Worm (Caenorhabditis elegans) whole organism, L4 larva: ENCODE measurements around the gene C39E6.2.

Source experiments
- F10B5.3 ChIP-seq: sonication (generic microtip); optimal IDR thresholded peaks from 2 replicates; lab custom pipeline; 2016; ENCODE audit warnings: mild to moderate bottlenecking, missing genetic modification characterization, missing compliant biosample characterization
- F26F4.8 ChIP-seq: fragments of 200-800 bp; sonication (Bioruptor generic); conservative IDR thresholded peaks from 2 replicates; pipeline ENCODE4 v1.3.6; 2022; ENCODE audit warnings: missing genetic modification characterization, missing compliant biosample characterization
- F37D6.2 ChIP-seq: sonication (generic microtip); optimal IDR thresholded peaks from 2 replicates; lab custom pipeline; 2016; ENCODE audit warnings: mild to moderate bottlenecking, missing genetic modification characterization, missing compliant biosample characterization
- F44E2.7 ChIP-seq: fragments of 200-800 bp; sonication (Bioruptor generic); IDR thresholded peaks from 2 replicates; pipeline ENCODE4 v2.1.2; 2022; ENCODE audit warnings: missing genetic modification characterization, missing compliant biosample characterization
- R02D3.7 ChIP-seq: fragments of 150-350 bp; sonication (generic microtip); optimal IDR thresholded peaks from 3 replicates; lab custom pipeline; 2014; ENCODE audit warnings: missing biosample characterization, missing genetic modification characterization
- T20F7.1 ChIP-seq: fragments of 200-800 bp; sonication (Bioruptor generic); optimal IDR thresholded peaks from 2 replicates; lab custom pipeline; 2018; ENCODE audit warnings: mild to moderate bottlenecking, missing genetic modification characterization, missing compliant biosample characterization
- T26A8.4 ChIP-seq: fragments of 200-800 bp; sonication (Bioruptor generic); IDR thresholded peaks from 2 replicates; pipeline ENCODE4 v1.3.6; 2022; ENCODE audit warnings: missing genetic modification characterization, missing compliant biosample characterization
- Y48G9A.11 ChIP-seq: fragments of 200-800 bp; sonication (Bioruptor generic); IDR thresholded peaks from 2 replicates; pipeline ENCODE4 v1.3.6; 2022; ENCODE audit warnings: missing genetic modification reagents, missing genetic modification characterization, missing compliant biosample characterization
- Y5F2A.4 ChIP-seq: fragments of 200-800 bp; sonication (Bioruptor generic); optimal IDR thresholded peaks from 2 replicates; lab custom pipeline; 2018; ENCODE audit warnings: mild to moderate bottlenecking, missing genetic modification characterization, missing compliant biosample characterization
- ZK546.5 ChIP-seq, 2 experiments: sonication (generic microtip); optimal IDR thresholded peaks; 2 replicates each; lab custom pipeline; 2017; ENCODE audit warnings: missing biosample characterization in 2 of 2, missing genetic modification characterization in 2 of 2
- aly-2 ChIP-seq: sonication (generic microtip); optimal IDR thresholded peaks from 2 replicates; lab custom pipeline; 2018; ENCODE audit warnings: missing biosample characterization, missing genetic modification characterization
- ama-1 ChIP-seq: fragments of 150-350 bp; optimal IDR thresholded peaks from 2 replicates; lab custom pipeline; 2014; ENCODE audit warnings: inconsistent platforms, mixed read lengths
- ceh-20 ChIP-seq: fragments of 200-800 bp; sonication (Bioruptor generic); IDR thresholded peaks from 2 replicates; pipeline ENCODE4 v1.3.6; 2022; ENCODE audit warnings: missing genetic modification reagents, missing genetic modification characterization, missing compliant biosample characterization
- ceh-32 ChIP-seq: sonication (generic microtip); optimal IDR thresholded peaks from 2 replicates; lab custom pipeline; 2016; ENCODE audit warnings: mild to moderate bottlenecking, missing genetic modification characterization, missing compliant biosample characterization; ENCODE audit not compliant: poor library complexity
- ceh-62 ChIP-seq: sonication (generic microtip); optimal IDR thresholded peaks from 2 replicates; lab custom pipeline; 2017; ENCODE audit warnings: missing biosample characterization, missing genetic modification characterization
- ces-1 ChIP-seq: fragments of 150-350 bp; sonication (generic microtip); optimal IDR thresholded peaks from 4 replicates; lab custom pipeline; 2014; ENCODE audit warnings: missing biosample characterization, missing genetic modification reagents, missing genetic modification characterization
- ctbp-1 ChIP-seq: fragments of 200-800 bp; sonication (Bioruptor generic); IDR thresholded peaks from 2 replicates; pipeline ENCODE4 v1.3.6; 2022; ENCODE audit warnings: missing genetic modification reagents, missing genetic modification characterization, missing compliant biosample characterization
- daf-19 ChIP-seq: fragments of 200-800 bp; sonication (Bioruptor generic); conservative IDR thresholded peaks from 2 replicates; pipeline ENCODE4 v1.3.6; 2022; ENCODE audit warnings: missing genetic modification characterization, missing compliant biosample characterization
- dmd-6 ChIP-seq: fragments of 200-800 bp; sonication (Bioruptor generic); IDR thresholded peaks from 2 replicates; pipeline ENCODE4 v1.3.6; 2022; ENCODE audit warnings: missing genetic modification reagents, missing genetic modification characterization, missing compliant biosample characterization
- dve-1 ChIP-seq: sonication (generic microtip); optimal IDR thresholded peaks from 2 replicates; lab custom pipeline; 2017; ENCODE audit warnings: antibody characterized with exemption, mild to moderate bottlenecking, missing genetic modification characterization, missing compliant biosample characterization; ENCODE audit not compliant: insufficient read depth
- egl-43 ChIP-seq: fragments of 200-800 bp; sonication (Bioruptor generic); IDR thresholded peaks from 2 replicates; pipeline ENCODE4 v1.3.6; 2022; ENCODE audit warnings: missing genetic modification reagents, missing genetic modification characterization, missing compliant biosample characterization
- fkh-10 ChIP-seq: fragments of 150-350 bp; optimal IDR thresholded peaks from 2 replicates; lab custom pipeline; 2014; ENCODE audit warnings: missing biosample characterization, missing genetic modification reagents, missing genetic modification characterization
- fos-1 ChIP-seq: fragments of 150-350 bp; optimal IDR thresholded peaks from 2 replicates; lab custom pipeline; 2014; ENCODE audit warnings: missing biosample characterization, missing genetic modification characterization
- gei-8 ChIP-seq: fragments of 200-800 bp; sonication (Bioruptor generic); optimal IDR thresholded peaks from 2 replicates; lab custom pipeline; 2018; ENCODE audit warnings: mild to moderate bottlenecking, missing genetic modification characterization, missing compliant biosample characterization
- hif-1 ChIP-seq, 2 experiments: sonication (generic microtip); optimal IDR thresholded peaks; 2 replicates each; lab custom pipeline; 2016 to 2017; ENCODE audit warnings: missing compliant biosample characterization in 2 of 2, missing genetic modification characterization in 2 of 2, missing genetic modification reagents in 2 of 2, missing genotype in 2 of 2, mild to moderate bottlenecking in 1 of 2
- hlh-11 ChIP-seq: fragments of 200-800 bp; sonication (Bioruptor generic); optimal IDR thresholded peaks from 2 replicates; lab custom pipeline; 2018; ENCODE audit warnings: mild to moderate bottlenecking, missing genetic modification characterization, missing compliant biosample characterization
- jun-1 ChIP-seq: fragments of 150-350 bp; optimal IDR thresholded peaks from 2 replicates; lab custom pipeline; 2014; ENCODE audit warnings: missing biosample characterization, missing genetic modification reagents, missing genetic modification characterization
- lim-7 ChIP-seq: fragments of 200-800 bp; sonication (Bioruptor generic); IDR thresholded peaks from 2 replicates; pipeline ENCODE4 v1.3.6; 2022; ENCODE audit warnings: missing genetic modification characterization, missing compliant biosample characterization
- lin-1 ChIP-seq: fragments of 200-800 bp; sonication (Bioruptor generic); IDR thresholded peaks from 2 replicates; pipeline ENCODE4 v1.3.6; 2022; ENCODE audit warnings: missing genetic modification reagents, missing genetic modification characterization, missing compliant biosample characterization
- lsy-2 ChIP-seq, 2 experiments: fragments of 150-350 bp in 1 of 2; sonication (generic microtip) in 1 of 2; optimal IDR thresholded peaks; 2 replicates each; lab custom pipeline; 2014 to 2017; ENCODE audit warnings: missing biosample characterization in 2 of 2, missing genetic modification characterization in 2 of 2
- madf-9 ChIP-seq: fragments of 200-800 bp; sonication (Bioruptor generic); conservative IDR thresholded peaks from 2 replicates; pipeline ENCODE4 v1.3.6; 2022; ENCODE audit warnings: missing genetic modification reagents, missing genetic modification characterization, missing compliant biosample characterization
- mdl-1 ChIP-seq, 2 experiments: fragments of 150-350 bp in 1 of 2; sonication (generic microtip) in 1 of 2; optimal IDR thresholded peaks; 2 replicates each; lab custom pipeline; 2014 to 2017; ENCODE audit warnings: missing biosample characterization in 2 of 2, missing genetic modification characterization in 2 of 2
- mes-2 ChIP-seq: sonication (generic microtip); optimal IDR thresholded peaks from 2 replicates; lab custom pipeline; 2016; ENCODE audit warnings: missing genotype, mild to moderate bottlenecking, missing genetic modification characterization, missing compliant biosample characterization; ENCODE audit not compliant: poor library complexity, severe bottlenecking
- mxl-2 ChIP-seq: fragments of 200-800 bp; sonication (Bioruptor generic); conservative IDR thresholded peaks from 2 replicates; pipeline ENCODE4 v1.3.6; 2022; ENCODE audit warnings: missing genetic modification reagents, missing genetic modification characterization, missing compliant biosample characterization
- nhr-11 ChIP-seq: fragments of 150-350 bp; optimal IDR thresholded peaks from 2 replicates; lab custom pipeline; 2014; ENCODE audit warnings: missing biosample characterization, missing genetic modification characterization
- nhr-111 ChIP-seq: fragments of 200-800 bp; sonication (Bioruptor generic); optimal IDR thresholded peaks from 2 replicates; lab custom pipeline; 2018; ENCODE audit warnings: mild to moderate bottlenecking, missing genetic modification characterization, missing compliant biosample characterization
- nhr-25 ChIP-seq: sonication (generic microtip); optimal IDR thresholded peaks from 2 replicates; lab custom pipeline; 2017; ENCODE audit warnings: missing genetic modification characterization, mild to moderate bottlenecking, missing compliant biosample characterization, antibody characterized with exemption, moderate library complexity, borderline replicate concordance; ENCODE audit not compliant: insufficient read depth
- nhr-41 ChIP-seq: fragments of 200-800 bp; sonication (Bioruptor generic); IDR thresholded peaks from 2 replicates; pipeline ENCODE4 v1.3.6; 2022; ENCODE audit warnings: missing genetic modification reagents, missing genetic modification characterization, missing compliant biosample characterization
- nhr-42 ChIP-seq: fragments of 200-800 bp; sonication (Bioruptor generic); IDR thresholded peaks from 2 replicates; pipeline ENCODE4 v1.3.6; 2022; ENCODE audit warnings: missing genetic modification characterization, missing compliant biosample characterization
- nhr-6 ChIP-seq: fragments of 150-350 bp; optimal IDR thresholded peaks from 2 replicates; lab custom pipeline; 2014; ENCODE audit warnings: missing biosample characterization, missing genetic modification characterization
- nhr-76 ChIP-seq: fragments of 150-350 bp; optimal IDR thresholded peaks from 2 replicates; lab custom pipeline; 2014; ENCODE audit warnings: missing biosample characterization, missing genetic modification characterization
- nhr-77 ChIP-seq: fragments of 150-350 bp; optimal IDR thresholded peaks from 2 replicates; lab custom pipeline; 2014; ENCODE audit warnings: missing biosample characterization, missing genetic modification characterization
- rbr-2 ChIP-seq: sonication (generic microtip); optimal IDR thresholded peaks from 2 replicates; lab custom pipeline; 2016; ENCODE audit warnings: missing genotype, missing genetic modification characterization, missing compliant biosample characterization
- saeg-2 ChIP-seq: fragments of 200-800 bp; sonication (Bioruptor generic); IDR thresholded peaks from 2 replicates; pipeline ENCODE4 v1.3.6; 2022; ENCODE audit warnings: missing genetic modification reagents, missing genetic modification characterization, missing compliant biosample characterization
- skn-1 ChIP-seq: fragments of 150-350 bp; optimal IDR thresholded peaks from 2 replicates; lab custom pipeline; 2014; ENCODE audit warnings: missing biosample characterization, missing genetic modification characterization
- snpc-4 ChIP-seq: fragments of 150-350 bp; optimal IDR thresholded peaks from 2 replicates; lab custom pipeline; 2014; ENCODE audit warnings: missing biosample characterization, missing genetic modification characterization
- tra-1 ChIP-seq: fragments of 200-800 bp; sonication (Bioruptor generic); IDR thresholded peaks from 2 replicates; pipeline ENCODE4 v1.3.6; 2022; ENCODE audit warnings: missing genetic modification reagents, missing genetic modification characterization, missing compliant biosample characterization
- unc-130 ChIP-seq: sonication (generic microtip); optimal IDR thresholded peaks from 2 replicates; lab custom pipeline; 2016; ENCODE audit warnings: missing genetic modification reagents, missing genetic modification characterization, missing compliant biosample characterization
- unc-39 ChIP-seq: sonication (generic microtip); optimal IDR thresholded peaks from 2 replicates; lab custom pipeline; 2017; ENCODE audit warnings: missing biosample characterization, missing genetic modification characterization
- vab-7 ChIP-seq: fragments of 200-800 bp; sonication (Bioruptor generic); IDR thresholded peaks from 2 replicates; pipeline ENCODE4 v1.3.6; 2022; ENCODE audit warnings: missing genetic modification reagents, missing genetic modification characterization, missing compliant biosample characterization
- zag-1 ChIP-seq: fragments of 150-350 bp; optimal IDR thresholded peaks from 2 replicates; lab custom pipeline; 2014; ENCODE audit warnings: missing biosample characterization, missing genetic modification characterization
- zip-11 ChIP-seq: fragments of 200-800 bp; sonication (Bioruptor generic); IDR thresholded peaks from 2 replicates; pipeline ENCODE4 v1.3.6; 2022; ENCODE audit warnings: missing genetic modification characterization, missing compliant biosample characterization

The C39E6.2 gene

DNA sequence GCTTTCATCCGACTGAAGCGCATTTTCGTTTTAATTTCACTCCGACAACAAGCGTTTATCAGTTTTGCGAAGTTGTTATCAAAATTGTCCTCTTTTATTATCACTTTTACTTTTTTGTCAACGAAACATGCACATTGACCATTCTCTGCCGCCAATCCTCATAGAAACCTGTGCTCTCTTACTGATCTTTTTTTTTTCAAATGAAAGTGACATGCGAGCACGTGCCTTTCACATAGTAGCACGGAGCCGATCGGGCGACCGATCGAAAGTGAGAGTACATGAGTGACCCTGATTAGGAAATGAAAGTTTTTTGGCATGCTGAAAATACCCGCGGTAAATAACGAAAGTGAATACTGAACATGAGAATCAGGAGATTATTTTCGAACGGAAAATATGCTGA is 39.1 kb upstream of the C39E6.2 start (continued):
- no peak for TF ChIP-seq F37D6.2 (tag; lab: Kevin White, UChicago)
- TF ChIP-seq dve-1 (tag; lab: Kevin White, UChicago): peak; percentile 95
- TF ChIP-seq Y48G9A.11 (GFP tag; lab: Robert Waterston, UW): no peak
- peak; percentile 76 for TF ChIP-seq lin-1 (GFP tag; lab: Robert Waterston, UW)
- TF ChIP-seq mdl-1 (tag; optimal IDR thresholded peaks at IDR 0.05; lab: Kevin White, UChicago): peak in 1 of 2 experiments; percentile 52
- peak; percentile 36 for TF ChIP-seq mes-2 (tag; lab: Kevin White, UChicago)
- TF ChIP-seq daf-19 (GFP tag; lab: Robert Waterston, UW): no peak
- TF ChIP-seq jun-1 (tag; lab: Kevin White, UChicago): no peak
- TF ChIP-seq dmd-6 (GFP tag; lab: Robert Waterston, UW): peak; percentile 97
- TF ChIP-seq zag-1: no peak
- no peak for TF ChIP-seq lsy-2 (tag; optimal IDR thresholded peaks at IDR 0.05; lab: Kevin White, UChicago)
- no peak for TF ChIP-seq lim-7 (GFP tag; lab: Robert Waterston, UW)
- TF ChIP-seq zip-11 (GFP tag; lab: Robert Waterston, UW): no peak
- no peak for TF ChIP-seq egl-43 (GFP tag; lab: Robert Waterston, UW)
- TF ChIP-seq T20F7.1 (GFP tag; lab: Kevin White, UChicago): peak; percentile 36
- TF ChIP-seq F26F4.8 (GFP tag; lab: Robert Waterston, UW): no peak
- TF ChIP-seq nhr-11 (tag; lab: Kevin White, UChicago): no peak
- no peak for TF ChIP-seq unc-39 (tag; lab: Kevin White, UChicago)
- no peak for TF ChIP-seq madf-9 (GFP tag; lab: Robert Waterston, UW)
- no peak for TF ChIP-seq gei-8 (GFP tag; lab: Kevin White, UChicago)
- no peak for TF ChIP-seq saeg-2 (GFP tag; lab: Robert Waterston, UW)
- TF ChIP-seq R02D3.7 (tag; lab: Kevin White, UChicago): no peak
- TF ChIP-seq nhr-6: no peak
- TF ChIP-seq ceh-20 (GFP tag; lab: Robert Waterston, UW): peak; percentile 26; the same call in 1 of the 2 replicates
- no peak for TF ChIP-seq ceh-32 (tag; lab: Kevin White, UChicago)
- peak; percentile 95 for TF ChIP-seq hlh-11
- TF ChIP-seq nhr-25 (tag; lab: Kevin White, UChicago): no peak
- peak in 1 of 2 experiments; percentile 60 for TF ChIP-seq hif-1 (tag; optimal IDR thresholded peaks at IDR 0.05; lab: Kevin White, UChicago)
- no peak for TF ChIP-seq ceh-62 (tag; lab: Kevin White, UChicago)
- no peak for TF ChIP-seq ces-1 (GFP tag; lab: Kevin White, UChicago)
- no peak for TF ChIP-seq rbr-2 (tag; lab: Kevin White, UChicago)
- no peak for TF ChIP-seq snpc-4 (tag; lab: Kevin White, UChicago)
- TF ChIP-seq F10B5.3 (tag; lab: Kevin White, UChicago): no peak
- TF ChIP-seq mxl-2: peak; percentile 90
- TF ChIP-seq vab-7 (GFP tag; lab: Robert Waterston, UW): no peak
- no peak for TF ChIP-seq ama-1 (lab: Kevin White, UChicago)
- no peak for TF ChIP-seq fkh-10 (GFP tag; lab: Kevin White, UChicago)
- TF ChIP-seq nhr-42: no peak
- TF ChIP-seq T26A8.4: no peak
- no peak for TF ChIP-seq nhr-111
- no peak for TF ChIP-seq aly-2 (tag; lab: Kevin White, UChicago)
- no peak for TF ChIP-seq nhr-76 (tag; lab: Kevin White, UChicago)
- peak; percentile 71 for TF ChIP-seq nhr-77 (tag; lab: Kevin White, UChicago)
- no peak for TF ChIP-seq skn-1 (tag; lab: Kevin White, UChicago)
- peak; percentile 50; the same call in 1 of the 2 replicates for TF ChIP-seq nhr-41 (GFP tag; lab: Robert Waterston, UW)
- TF ChIP-seq fos-1 (tag; lab: Kevin White, UChicago): no peak
- TF ChIP-seq unc-130 (GFP tag; lab: Kevin White, UChicago): no peak
- no peak for TF ChIP-seq Y5F2A.4
- no peak for TF ChIP-seq ctbp-1 (GFP tag; lab: Robert Waterston, UW)
- TF ChIP-seq F44E2.7 (GFP tag; lab: Robert Waterston, UW): no peak
- TF ChIP-seq tra-1 (GFP tag; lab: Robert Waterston, UW): peak; percentile 90
- TF ChIP-seq ZK546.5 (tag; optimal IDR thresholded peaks at IDR 0.05; lab: Kevin White, UChicago): no peak
